Worm (Caenorhabditis elegans): ENCODE results near the gene acr-24.

DNA sequence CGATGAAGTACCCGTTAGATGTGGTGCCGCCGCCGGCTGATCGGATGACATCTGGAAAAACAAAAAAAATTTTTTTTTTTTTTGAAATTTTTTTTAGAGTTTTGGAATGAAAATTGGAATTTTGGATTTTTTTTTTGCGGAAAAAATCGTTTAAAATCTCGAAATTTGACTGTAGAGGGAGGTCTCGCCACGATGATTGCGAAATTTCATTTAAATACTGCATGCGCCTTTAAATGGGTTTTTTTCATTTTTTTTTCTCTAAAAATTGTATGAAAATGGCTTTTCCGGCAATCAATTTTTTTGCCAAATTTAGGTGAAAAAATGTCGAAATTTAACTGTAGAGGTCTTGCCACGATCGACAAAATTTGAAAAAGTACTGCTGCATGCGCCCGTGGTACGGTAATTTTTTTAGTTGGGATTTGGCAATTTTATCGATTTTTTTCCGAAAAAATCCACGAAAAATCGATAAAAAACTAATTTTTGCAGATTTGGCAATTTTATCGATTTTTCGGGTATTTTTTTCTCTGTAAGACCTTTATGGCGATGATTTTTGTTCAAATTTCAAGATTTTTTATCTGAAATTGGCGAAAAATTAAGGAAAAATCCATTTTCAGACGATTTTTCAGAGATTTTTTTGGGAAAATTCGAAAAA, 44.1 kb upstream of the acr-24 start, which contains the start of gene gtf-2H4:
- TF ChIP-seq nhr-12 (tag; optimal IDR thresholded peaks at IDR 0.05): no peak
- no peak for TF ChIP-seq elt-3 (tag; optimal IDR thresholded peaks at IDR 0.05)
- TF ChIP-seq ztf-11 (tag; optimal IDR thresholded peaks at IDR 0.05): no peak
- no peak for TF ChIP-seq efl-3 (GFP tag; optimal IDR thresholded peaks at IDR 0.05)
- no peak for TF ChIP-seq snpc-4 (tag; optimal IDR thresholded peaks at IDR 0.05)
- no peak for TF ChIP-seq nhr-11 (tag; optimal IDR thresholded peaks at IDR 0.05)
- TF ChIP-seq sox-4 (tag; optimal IDR thresholded peaks at IDR 0.05): no peak
- no peak for TF ChIP-seq irx-1 (tag; optimal IDR thresholded peaks at IDR 0.05)
- TF ChIP-seq grh-1 (GFP tag; IDR thresholded peaks at IDR 0.05): no peak
- TF ChIP-seq nhr-84 (tag; optimal IDR thresholded peaks at IDR 0.05): no peak
- no peak for TF ChIP-seq fos-1 (tag; optimal IDR thresholded peaks at IDR 0.05)
- TF ChIP-seq nhr-76 (tag; optimal IDR thresholded peaks at IDR 0.05): no peak
- no peak for TF ChIP-seq ceh-8 (GFP tag; optimal IDR thresholded peaks at IDR 0.05)
- no peak for TF ChIP-seq elt-2 (tag; optimal IDR thresholded peaks at IDR 0.05)

Data from whole organism, L1 larva.